Worm (Caenorhabditis elegans) whole organism, L4 larva: ENCODE results near the gene F09E5.7.

Source experiments
- F26F4.8 ChIP-seq: fragments of 200-800 bp; sonication (Bioruptor generic); conservative IDR thresholded peaks from 2 replicates; pipeline ENCODE4 v1.3.6; 2022; ENCODE audit warnings: missing genetic modification characterization, missing compliant biosample characterization
- F37D6.2 ChIP-seq: sonication (generic microtip); optimal IDR thresholded peaks from 2 replicates; lab custom pipeline; 2016; ENCODE audit warnings: mild to moderate bottlenecking, missing genetic modification characterization, missing compliant biosample characterization
- Y105C5A.15 ChIP-seq: fragments of 200-800 bp; sonication (Bioruptor generic); IDR thresholded peaks from 2 replicates; pipeline ENCODE4 v1.3.6; 2022; ENCODE audit warnings: missing genetic modification characterization, missing compliant biosample characterization
- Y5F2A.4 ChIP-seq: fragments of 200-800 bp; sonication (Bioruptor generic); optimal IDR thresholded peaks from 2 replicates; lab custom pipeline; 2018; ENCODE audit warnings: mild to moderate bottlenecking, missing genetic modification characterization, missing compliant biosample characterization
- aha-1 ChIP-seq: fragments of 150-350 bp; peaks from one replicate; lab custom pipeline; 2014; ENCODE audit warnings: missing biosample characterization, missing genetic modification characterization
- ama-1 ChIP-seq: fragments of 150-350 bp; optimal IDR thresholded peaks from 2 replicates; lab custom pipeline; 2014; ENCODE audit warnings: inconsistent platforms, mixed read lengths
- arid-1 ChIP-seq: fragments of 200-800 bp; sonication (Bioruptor generic); conservative IDR thresholded peaks from 2 replicates; pipeline ENCODE4 v1.3.6; 2022; ENCODE audit warnings: missing genetic modification reagents, missing genetic modification characterization, missing compliant biosample characterization
- ceh-28 ChIP-seq: fragments of 150-350 bp; optimal IDR thresholded peaks from 2 replicates; lab custom pipeline; 2014; ENCODE audit warnings: missing biosample characterization, missing genetic modification reagents, missing genetic modification characterization
- ceh-62 ChIP-seq: sonication (generic microtip); optimal IDR thresholded peaks from 2 replicates; lab custom pipeline; 2017; ENCODE audit warnings: missing biosample characterization, missing genetic modification characterization
- ceh-82 ChIP-seq: sonication (generic microtip); optimal IDR thresholded peaks from 2 replicates; lab custom pipeline; 2017; ENCODE audit warnings: missing biosample characterization, missing genetic modification characterization
- ces-1 ChIP-seq: fragments of 150-350 bp; sonication (generic microtip); optimal IDR thresholded peaks from 4 replicates; lab custom pipeline; 2014; ENCODE audit warnings: missing biosample characterization, missing genetic modification reagents, missing genetic modification characterization
- daf-19 ChIP-seq: fragments of 200-800 bp; sonication (Bioruptor generic); conservative IDR thresholded peaks from 2 replicates; pipeline ENCODE4 v1.3.6; 2022; ENCODE audit warnings: missing genetic modification characterization, missing compliant biosample characterization
- daf-8 ChIP-seq: fragments of 200-800 bp; sonication (Bioruptor generic); IDR thresholded peaks from 2 replicates; pipeline ENCODE4 v1.3.6; 2022; ENCODE audit warnings: missing genetic modification characterization, missing compliant biosample characterization
- dmd-8 ChIP-seq: fragments of 200-800 bp; sonication (Bioruptor generic); IDR thresholded peaks from 2 replicates; pipeline ENCODE4 v1.3.6; 2022; ENCODE audit warnings: missing genetic modification characterization, missing compliant biosample characterization
- dve-1 ChIP-seq: sonication (generic microtip); optimal IDR thresholded peaks from 2 replicates; lab custom pipeline; 2017; ENCODE audit warnings: antibody characterized with exemption, mild to moderate bottlenecking, missing genetic modification characterization, missing compliant biosample characterization; ENCODE audit not compliant: insufficient read depth
- egl-27 ChIP-seq: sonication (generic microtip); optimal IDR thresholded peaks from 3 replicates; lab custom pipeline; 2017; ENCODE audit warnings: missing biosample characterization, missing genetic modification reagents, missing genetic modification characterization
- egl-43 ChIP-seq: fragments of 200-800 bp; sonication (Bioruptor generic); IDR thresholded peaks from 2 replicates; pipeline ENCODE4 v1.3.6; 2022; ENCODE audit warnings: missing genetic modification reagents, missing genetic modification characterization, missing compliant biosample characterization
- gei-8 ChIP-seq: fragments of 200-800 bp; sonication (Bioruptor generic); optimal IDR thresholded peaks from 2 replicates; lab custom pipeline; 2018; ENCODE audit warnings: mild to moderate bottlenecking, missing genetic modification characterization, missing compliant biosample characterization
- hif-1 ChIP-seq, 2 experiments: sonication (generic microtip); optimal IDR thresholded peaks; 2 replicates each; lab custom pipeline; 2016 to 2017; ENCODE audit warnings: missing compliant biosample characterization in 2 of 2, missing genetic modification characterization in 2 of 2, missing genetic modification reagents in 2 of 2, missing genotype in 2 of 2, mild to moderate bottlenecking in 1 of 2
- hlh-11 ChIP-seq: fragments of 200-800 bp; sonication (Bioruptor generic); optimal IDR thresholded peaks from 2 replicates; lab custom pipeline; 2018; ENCODE audit warnings: mild to moderate bottlenecking, missing genetic modification characterization, missing compliant biosample characterization
- hlh-30 ChIP-seq: sonication (generic microtip); optimal IDR thresholded peaks from 2 replicates; lab custom pipeline; 2017; ENCODE audit warnings: antibody characterized with exemption, mild to moderate bottlenecking, missing genetic modification characterization, missing compliant biosample characterization; ENCODE audit not compliant: insufficient read depth
- hmg-1.1 ChIP-seq: fragments of 200-800 bp; sonication (Bioruptor generic); IDR thresholded peaks from 2 replicates; pipeline ENCODE4 v1.3.6; 2022; ENCODE audit warnings: missing genetic modification reagents, missing genetic modification characterization, missing compliant biosample characterization
- jun-1 ChIP-seq: fragments of 150-350 bp; optimal IDR thresholded peaks from 2 replicates; lab custom pipeline; 2014; ENCODE audit warnings: missing biosample characterization, missing genetic modification reagents, missing genetic modification characterization
- lim-7 ChIP-seq: fragments of 200-800 bp; sonication (Bioruptor generic); IDR thresholded peaks from 2 replicates; pipeline ENCODE4 v1.3.6; 2022; ENCODE audit warnings: missing genetic modification characterization, missing compliant biosample characterization
- lin-13 ChIP-seq: fragments of 150-350 bp; optimal IDR thresholded peaks from 2 replicates; lab custom pipeline; 2014; ENCODE audit warnings: missing biosample characterization, missing genetic modification reagents, missing genetic modification characterization
- lin-29 ChIP-seq: fragments of 200-800 bp; sonication (Bioruptor generic); IDR thresholded peaks from 2 replicates; pipeline ENCODE4 v1.3.6; 2022; ENCODE audit warnings: missing genetic modification reagents, missing genetic modification characterization, missing compliant biosample characterization
- lin-39 ChIP-seq: fragments of 150-350 bp; optimal IDR thresholded peaks from 2 replicates; lab custom pipeline; 2014; ENCODE audit warnings: missing biosample characterization, missing genetic modification reagents, missing genetic modification characterization
- lsy-2 ChIP-seq, 2 experiments: fragments of 150-350 bp in 1 of 2; sonication (generic microtip) in 1 of 2; optimal IDR thresholded peaks; 2 replicates each; lab custom pipeline; 2014 to 2017; ENCODE audit warnings: missing biosample characterization in 2 of 2, missing genetic modification characterization in 2 of 2
- mdt-29 ChIP-seq: fragments of 200-800 bp; sonication (Bioruptor generic); IDR thresholded peaks from 2 replicates; pipeline ENCODE4 v1.3.6; 2022; ENCODE audit warnings: missing genetic modification reagents, missing genetic modification characterization, missing compliant biosample characterization
- mxl-3 ChIP-seq: fragments of 200-800 bp; sonication (Bioruptor generic); optimal IDR thresholded peaks from 2 replicates; lab custom pipeline; 2018; ENCODE audit warnings: mild to moderate bottlenecking, missing genetic modification characterization, missing compliant biosample characterization
- nhr-11 ChIP-seq: fragments of 150-350 bp; optimal IDR thresholded peaks from 2 replicates; lab custom pipeline; 2014; ENCODE audit warnings: missing biosample characterization, missing genetic modification characterization
- nhr-25 ChIP-seq: sonication (generic microtip); optimal IDR thresholded peaks from 2 replicates; lab custom pipeline; 2017; ENCODE audit warnings: missing genetic modification characterization, mild to moderate bottlenecking, missing compliant biosample characterization, antibody characterized with exemption, moderate library complexity, borderline replicate concordance; ENCODE audit not compliant: insufficient read depth
- nhr-41 ChIP-seq: fragments of 200-800 bp; sonication (Bioruptor generic); IDR thresholded peaks from 2 replicates; pipeline ENCODE4 v1.3.6; 2022; ENCODE audit warnings: missing genetic modification reagents, missing genetic modification characterization, missing compliant biosample characterization
- nhr-6 ChIP-seq: fragments of 150-350 bp; optimal IDR thresholded peaks from 2 replicates; lab custom pipeline; 2014; ENCODE audit warnings: missing biosample characterization, missing genetic modification characterization
- nhr-77 ChIP-seq: fragments of 150-350 bp; optimal IDR thresholded peaks from 2 replicates; lab custom pipeline; 2014; ENCODE audit warnings: missing biosample characterization, missing genetic modification characterization
- pha-4 ChIP-seq, 2 experiments: fragments of 150-350 bp in 1 of 2; fragments of 200-800 bp in 1 of 2; sonication (Bioruptor generic) in 1 of 2; IDR thresholded peaks in 1 of 2; optimal IDR thresholded peaks in 1 of 2; 2 replicates each; pipeline versions ENCODE4 v1.3.6 to Lab custom; 2014 to 2022; ENCODE audit warnings: missing genetic modification characterization in 2 of 2, missing genetic modification reagents in 2 of 2, missing biosample characterization in 1 of 2, missing compliant biosample characterization in 1 of 2
- sdz-12 ChIP-seq: fragments of 200-800 bp; sonication (Bioruptor generic); optimal IDR thresholded peaks from 2 replicates; lab custom pipeline; 2018; ENCODE audit warnings: mild to moderate bottlenecking, missing genetic modification characterization, missing compliant biosample characterization
- snpc-1.2 ChIP-seq: fragments of 200-800 bp; sonication (Bioruptor generic); IDR thresholded peaks from 2 replicates; pipeline ENCODE4 v1.3.6; 2022; ENCODE audit warnings: missing genetic modification reagents, missing genetic modification characterization, missing compliant biosample characterization
- spr-3 ChIP-seq: fragments of 200-800 bp; sonication (Bioruptor generic); optimal IDR thresholded peaks from 2 replicates; lab custom pipeline; 2018; ENCODE audit warnings: mild to moderate bottlenecking, missing genetic modification characterization, missing compliant biosample characterization
- tag-97 ChIP-seq: fragments of 200-800 bp; sonication (Bioruptor generic); IDR thresholded peaks from 2 replicates; pipeline ENCODE4 v1.3.6; 2022; ENCODE audit warnings: missing genetic modification characterization, missing compliant biosample characterization
- tra-1 ChIP-seq: fragments of 200-800 bp; sonication (Bioruptor generic); IDR thresholded peaks from 2 replicates; pipeline ENCODE4 v1.3.6; 2022; ENCODE audit warnings: missing genetic modification reagents, missing genetic modification characterization, missing compliant biosample characterization
- unc-130 ChIP-seq: sonication (generic microtip); optimal IDR thresholded peaks from 2 replicates; lab custom pipeline; 2016; ENCODE audit warnings: missing genetic modification reagents, missing genetic modification characterization, missing compliant biosample characterization
- unc-62 ChIP-seq, 3 experiments: fragments of 150-350 bp in 1 of 3; sonication (generic microtip); optimal IDR thresholded peaks in 2 of 3; peaks in 1 of 3; 1 replicate in 1 of 3; 2 replicates in 2 of 3; lab custom pipeline; 2014 to 2017; ENCODE audit warnings: missing biosample characterization in 3 of 3, missing genetic modification characterization in 3 of 3, missing genetic modification reagents in 3 of 3, missing genotype in 1 of 3
- zfp-3 ChIP-seq: fragments of 200-800 bp; sonication (Bioruptor generic); conservative IDR thresholded peaks from 2 replicates; pipeline ENCODE4 v1.3.6; 2022; ENCODE audit warnings: missing genetic modification reagents, missing genetic modification characterization, missing compliant biosample characterization

Gene F09E5.7

ce11 chrII:5333729-5334255 lies 18.1 kb upstream of the F09E5.7 start (continued):
- TF ChIP-seq gei-8 (GFP tag; lab: Kevin White, UChicago): no peak
- no peak for TF ChIP-seq snpc-1.2 (GFP tag; lab: Robert Waterston, UW)
- no peak for TF ChIP-seq nhr-41 (GFP tag; lab: Robert Waterston, UW)
- TF ChIP-seq nhr-25 (tag; lab: Kevin White, UChicago): no peak
- TF ChIP-seq nhr-77: no peak
- TF ChIP-seq hlh-11 (tag; lab: Kevin White, UChicago): peak; percentile 21
- TF ChIP-seq ceh-62 (tag; lab: Kevin White, UChicago): no peak
- no peak for TF ChIP-seq tag-97

- no peak for TF ChIP-seq dve-1
- peak; percentile 19 for TF ChIP-seq hlh-30 (tag; lab: Kevin White, UChicago)
- TF ChIP-seq unc-62 (GFP tag; optimal IDR thresholded peaks at IDR 0.05 in 1 of 2; lab: Kevin White, UChicago): peak in 1 of 2 experiments; percentile 89
- no peak for TF ChIP-seq unc-62 (tag; optimal IDR thresholded peaks at IDR 0.05; lab: Kevin White, UChicago)
Measured at ce11 chrII:5334628-5335027, 17.3 kb upstream of the F09E5.7 start.

- no peak for TF ChIP-seq tra-1 (GFP tag; lab: Robert Waterston, UW)
- no peak for TF ChIP-seq daf-8 (GFP tag; lab: Robert Waterston, UW)
- no peak for TF ChIP-seq gei-8 (GFP tag; lab: Kevin White, UChicago)
- TF ChIP-seq ama-1 (lab: Kevin White, UChicago): no peak
- no peak for TF ChIP-seq lin-29 (GFP tag; lab: Robert Waterston, UW)
- no peak for TF ChIP-seq ceh-28 (tag; lab: Kevin White, UChicago)
- peak in 1 of 2 experiments; percentile 2 for TF ChIP-seq lsy-2 (tag; optimal IDR thresholded peaks at IDR 0.05; lab: Kevin White, UChicago)
- no peak for TF ChIP-seq tag-97
- TF ChIP-seq hmg-1.1 (GFP tag; lab: Robert Waterston, UW): no peak
- no peak for TF ChIP-seq dmd-8 (GFP tag; lab: Robert Waterston, UW)
- TF ChIP-seq daf-19: no peak
- no peak for TF ChIP-seq ces-1 (GFP tag; lab: Kevin White, UChicago)
- no peak for TF ChIP-seq Y5F2A.4
- no peak for TF ChIP-seq F37D6.2 (tag; lab: Kevin White, UChicago)
- TF ChIP-seq nhr-11: no peak
- TF ChIP-seq hif-1 (tag; optimal IDR thresholded peaks at IDR 0.05; lab: Kevin White, UChicago): peak in 1 of 2 experiments; percentile 13
- TF ChIP-seq mxl-3 (GFP tag; lab: Kevin White, UChicago): no peak
- TF ChIP-seq egl-27: no peak
- no peak for TF ChIP-seq ceh-82 (tag; lab: Kevin White, UChicago)
- TF ChIP-seq jun-1 (tag; lab: Kevin White, UChicago): no peak
- no peak for TF ChIP-seq sdz-12 (GFP tag; lab: Kevin White, UChicago)
- TF ChIP-seq Y105C5A.15 (GFP tag; lab: Robert Waterston, UW): no peak
- TF ChIP-seq pha-4 (GFP tag; IDR thresholded peaks at IDR 0.05; lab: Robert Waterston, UW): no peak
- TF ChIP-seq pha-4 (tag; optimal IDR thresholded peaks at IDR 0.05; lab: Kevin White, UChicago): no peak
- TF ChIP-seq unc-62 (GFP tag; optimal IDR thresholded peaks at IDR 0.05 in 1 of 2; lab: Kevin White, UChicago): peak in 1 of 2 experiments; percentile 96
- no peak for TF ChIP-seq unc-62 (tag; optimal IDR thresholded peaks at IDR 0.05; lab: Kevin White, UChicago)
- TF ChIP-seq dve-1: peak; percentile 41
- no peak for TF ChIP-seq lim-7
- TF ChIP-seq lin-13 (GFP tag; lab: Kevin White, UChicago): no peak
- TF ChIP-seq spr-3 (GFP tag; lab: Kevin White, UChicago): no peak
- no peak for TF ChIP-seq unc-130 (GFP tag; lab: Kevin White, UChicago)
- TF ChIP-seq F26F4.8 (GFP tag; lab: Robert Waterston, UW): no peak
- peak; percentile 67 for TF ChIP-seq nhr-6 (tag; lab: Kevin White, UChicago)
- TF ChIP-seq lin-39 (tag; lab: Kevin White, UChicago): no peak
- peak; percentile 65 for TF ChIP-seq aha-1 (tag; lab: Kevin White, UChicago)
- TF ChIP-seq egl-43: no peak
- TF ChIP-seq zfp-3 (GFP tag; lab: Robert Waterston, UW): no peak
- no peak for TF ChIP-seq arid-1
- no peak for TF ChIP-seq mdt-29 (GFP tag; lab: Robert Waterston, UW)
Measured at ce11 chrII:5335370-5336034, 16.4 kb upstream of the F09E5.7 start.
